Worm (Caenorhabditis elegans) whole organism, L2 larva: ENCODE measurements around the gene C17A2.4.

Experiments used
- alr-1 ChIP-seq: fragments of 150-350 bp; optimal IDR thresholded peaks from 2 replicates; lab custom pipeline; 2014; ENCODE audit warnings: missing biosample characterization, missing genetic modification characterization
- aly-2 ChIP-seq: fragments of 150-350 bp; optimal IDR thresholded peaks from 2 replicates; lab custom pipeline; 2014; ENCODE audit warnings: missing biosample characterization, missing genetic modification characterization
- blmp-1 ChIP-seq: sonication (generic microtip); optimal IDR thresholded peaks from 2 replicates; lab custom pipeline; 2017; ENCODE audit warnings: missing genetic modification characterization, mild to moderate bottlenecking, missing compliant biosample characterization, antibody characterized with exemption, moderate library complexity; ENCODE audit not compliant: insufficient read depth
- gmeb-1 ChIP-seq: fragments of 150-350 bp; optimal IDR thresholded peaks from 2 replicates; lab custom pipeline; 2014; ENCODE audit warnings: missing biosample characterization, missing genetic modification characterization
- mdl-1 ChIP-seq, 2 experiments: fragments of 150-350 bp in 1 of 2; sonication (generic microtip) in 1 of 2; optimal IDR thresholded peaks; 2 replicates each; lab custom pipeline; 2017; ENCODE audit warnings: missing biosample characterization in 2 of 2, missing genetic modification characterization in 2 of 2
- nhr-129 ChIP-seq: fragments of 150-350 bp; optimal IDR thresholded peaks from 2 replicates; lab custom pipeline; 2014; ENCODE audit warnings: missing biosample characterization, missing genetic modification characterization
- snpc-4 ChIP-seq: fragments of 150-350 bp; optimal IDR thresholded peaks from 2 replicates; lab custom pipeline; 2014; ENCODE audit warnings: missing biosample characterization, missing genetic modification characterization
- ztf-11 ChIP-seq: sonication (generic microtip); optimal IDR thresholded peaks from 2 replicates; lab custom pipeline; 2017; ENCODE audit warnings: missing biosample characterization, missing genetic modification characterization

- TF ChIP-seq gmeb-1 (tag; lab: Kevin White, UChicago) (no peak), nhr-129 (tag; lab: Kevin White, UChicago) (no peak), snpc-4 (tag; lab: Kevin White, UChicago) (no peak), ztf-11 (tag; lab: Kevin White, UChicago) (no peak), mdl-1 (tag; optimal IDR thresholded peaks at IDR 0.05; lab: Kevin White, UChicago) (no peak), blmp-1 (tag; lab: Kevin White, UChicago) (no peak), aly-2 (tag; lab: Kevin White, UChicago) (no peak), alr-1 (tag; lab: Kevin White, UChicago) (no peak)
Observed at ce11 chrII:3839562-3839961, at the start of gene C17A2.4.
